Worm (Caenorhabditis elegans) whole organism, young adult: ENCODE data around the gene F35A5.2.

Experiments used
- B0336.3 ChIP-seq: fragments of 200-800 bp; sonication (Bioruptor generic); IDR thresholded peaks from 2 replicates; pipeline ENCODE4 v1.3.6; 2022; ENCODE audit warnings: missing genetic modification characterization, missing compliant biosample characterization
- D2030.7 ChIP-seq: fragments of 200-800 bp; sonication (Bioruptor generic); IDR thresholded peaks from 2 replicates; pipeline ENCODE4 v1.3.6; 2022; ENCODE audit warnings: missing genetic modification reagents, missing genetic modification characterization, missing compliant biosample characterization
- F10E7.11 ChIP-seq: sonication (generic microtip); optimal IDR thresholded peaks from 2 replicates; lab custom pipeline; 2017; ENCODE audit warnings: mild to moderate bottlenecking, missing genetic modification characterization, moderate library complexity, missing compliant biosample characterization
- F22D6.2 ChIP-seq: sonication (generic microtip); optimal IDR thresholded peaks from 2 replicates; lab custom pipeline; 2016; ENCODE audit warnings: mild to moderate bottlenecking, missing genetic modification characterization, missing compliant biosample characterization
- F33H1.4 ChIP-seq: fragments of 200-800 bp; sonication (Bioruptor generic); IDR thresholded peaks from 2 replicates; pipeline ENCODE4 v1.3.6; 2022; ENCODE audit warnings: missing genetic modification reagents, missing genetic modification characterization, missing compliant biosample characterization
- F49E8.2 ChIP-seq: sonication (generic microtip); optimal IDR thresholded peaks from 3 replicates; lab custom pipeline; 2017; ENCODE audit warnings: missing genetic modification characterization, mild to moderate bottlenecking, missing compliant biosample characterization, antibody characterized with exemption, moderate library complexity; ENCODE audit not compliant: insufficient read depth
- F52B5.7 ChIP-seq: sonication (generic microtip); optimal IDR thresholded peaks from 2 replicates; lab custom pipeline; 2016; ENCODE audit warnings: mild to moderate bottlenecking, missing genetic modification characterization, missing compliant biosample characterization
- Y53G8AR.9 ChIP-seq: fragments of 200-800 bp; sonication (Bioruptor generic); conservative IDR thresholded peaks from 2 replicates; pipeline ENCODE4 v1.3.6; 2022; ENCODE audit warnings: missing genetic modification reagents, missing genetic modification characterization, missing compliant biosample characterization
- ama-1 ChIP-seq, 3 experiments: fragments of 150-350 bp in 1 of 3; sonication (generic microtip) in 2 of 3; optimal IDR thresholded peaks; 2 replicates each; lab custom pipeline; 2014 to 2018; ENCODE audit warnings: missing biosample characterization in 2 of 3, missing genetic modification characterization in 2 of 3, missing genetic modification reagents in 2 of 3
- aptf-3 ChIP-seq: fragments of 200-800 bp; sonication (Bioruptor generic); IDR thresholded peaks from 2 replicates; pipeline ENCODE4 v1.3.6; 2022; ENCODE audit warnings: missing genetic modification characterization, missing compliant biosample characterization
- attf-3 ChIP-seq: fragments of 200-800 bp; sonication (Bioruptor generic); conservative IDR thresholded peaks from 2 replicates; pipeline ENCODE4 v1.3.6; 2022; ENCODE audit warnings: missing genetic modification reagents, missing genetic modification characterization, missing compliant biosample characterization
- attf-5 ChIP-seq: fragments of 200-800 bp; sonication (Bioruptor generic); optimal IDR thresholded peaks from 2 replicates; lab custom pipeline; 2018; ENCODE audit warnings: mild to moderate bottlenecking, missing genetic modification characterization, missing compliant biosample characterization
- attf-6 ChIP-seq: fragments of 200-800 bp; sonication (Bioruptor generic); IDR thresholded peaks from 2 replicates; pipeline ENCODE4 v1.3.6; 2022; ENCODE audit warnings: missing genetic modification reagents, missing genetic modification characterization, missing compliant biosample characterization
- ccch-3 ChIP-seq: fragments of 200-800 bp; sonication (Bioruptor generic); optimal IDR thresholded peaks from 2 replicates; lab custom pipeline; 2018; ENCODE audit warnings: mild to moderate bottlenecking, missing genetic modification characterization, missing compliant biosample characterization
- ceh-27 ChIP-seq: fragments of 200-800 bp; sonication (Bioruptor generic); optimal IDR thresholded peaks from 2 replicates; lab custom pipeline; 2018; ENCODE audit warnings: mild to moderate bottlenecking, missing genetic modification characterization, moderate library complexity, missing compliant biosample characterization
- ceh-91 ChIP-seq: fragments of 200-800 bp; sonication (Bioruptor generic); IDR thresholded peaks from 2 replicates; pipeline ENCODE4 v1.3.6; 2022; ENCODE audit warnings: missing genetic modification reagents, missing genetic modification characterization, missing compliant biosample characterization
- dpl-1 ChIP-seq: fragments of 150-350 bp; optimal IDR thresholded peaks from 2 replicates; lab custom pipeline; 2014; ENCODE audit warnings: missing biosample characterization, missing genetic modification reagents, missing genetic modification characterization
- egl-18 ChIP-seq: fragments of 200-800 bp; sonication (Bioruptor generic); IDR thresholded peaks from 2 replicates; pipeline ENCODE4 v1.3.6; 2022; ENCODE audit warnings: missing genetic modification reagents, missing genetic modification characterization, missing compliant biosample characterization
- ets-4 ChIP-seq: fragments of 200-800 bp; sonication (Bioruptor generic); optimal IDR thresholded peaks from 2 replicates; lab custom pipeline; 2018; ENCODE audit warnings: mild to moderate bottlenecking, missing genetic modification characterization, missing compliant biosample characterization
- gei-17 ChIP-seq: fragments of 200-800 bp; sonication (Bioruptor generic); optimal IDR thresholded peaks from 2 replicates; lab custom pipeline; 2018; ENCODE audit warnings: mild to moderate bottlenecking, missing genetic modification characterization, missing compliant biosample characterization
- him-1 ChIP-seq: sonication (generic microtip); optimal IDR thresholded peaks from 2 replicates; lab custom pipeline; 2016; ENCODE audit warnings: missing genotype, missing genetic modification reagents, missing genetic modification characterization, missing compliant biosample characterization
- hlh-12 ChIP-seq: sonication (generic microtip); optimal IDR thresholded peaks from 2 replicates; lab custom pipeline; 2016; ENCODE audit warnings: missing genetic modification characterization, missing compliant biosample characterization
- hsf-1 ChIP-seq: fragments of 200-800 bp; sonication (Bioruptor generic); IDR thresholded peaks from 2 replicates; pipeline ENCODE4 v1.3.6; 2022; ENCODE audit warnings: missing genetic modification reagents, missing genetic modification characterization, missing compliant biosample characterization
- let-526 ChIP-seq: fragments of 200-800 bp; sonication (Bioruptor generic); IDR thresholded peaks from 2 replicates; pipeline ENCODE4 v1.3.6; 2022; ENCODE audit warnings: missing genetic modification reagents, missing genetic modification characterization, missing compliant biosample characterization
- let-607 ChIP-seq, 2 experiments: fragments of 200-800 bp in 1 of 2; sonication (Bioruptor generic) in 1 of 2; sonication (generic microtip) in 1 of 2; optimal IDR thresholded peaks; 2 replicates each; lab custom pipeline; 2016 to 2018; ENCODE audit warnings: mild to moderate bottlenecking in 2 of 2, missing compliant biosample characterization in 2 of 2, missing genetic modification characterization in 2 of 2, moderate library complexity in 2 of 2, missing genotype in 1 of 2
- lin-35 ChIP-seq, 3 experiments: fragments of 150-350 bp in 2 of 3; sonication (generic microtip) in 1 of 3; optimal IDR thresholded peaks; 2 replicates each; lab custom pipeline; 2014 to 2018; ENCODE audit warnings: missing biosample characterization in 3 of 3, missing genetic modification characterization in 3 of 3, missing genetic modification reagents in 3 of 3
- lin-40 ChIP-seq: sonication (generic microtip); optimal IDR thresholded peaks from 2 replicates; lab custom pipeline; 2016; ENCODE audit warnings: missing genetic modification characterization, mild to moderate bottlenecking, missing compliant biosample characterization, missing genotype, missing genetic modification reagents
- madf-8 ChIP-seq: fragments of 200-800 bp; sonication (Bioruptor generic); conservative IDR thresholded peaks from 2 replicates; pipeline ENCODE4 v1.3.6; 2022; ENCODE audit warnings: missing genetic modification reagents, missing genetic modification characterization, missing compliant biosample characterization
- mcd-1 ChIP-seq: fragments of 200-800 bp; sonication (Bioruptor generic); IDR thresholded peaks from 2 replicates; pipeline ENCODE4 v1.3.6; 2022; ENCODE audit warnings: missing genetic modification reagents, missing genetic modification characterization, missing compliant biosample characterization
- mel-28 ChIP-seq: sonication (generic microtip); optimal IDR thresholded peaks from 2 replicates; lab custom pipeline; 2016; ENCODE audit warnings: borderline replicate concordance, mild to moderate bottlenecking, missing genetic modification characterization, missing compliant biosample characterization
- nfya-1 ChIP-seq: sonication (generic microtip); optimal IDR thresholded peaks from 2 replicates; lab custom pipeline; 2017; ENCODE audit warnings: antibody characterized with exemption, missing compliant biosample characterization, missing genetic modification characterization, borderline replicate concordance; ENCODE audit not compliant: insufficient read depth
- nhr-80 ChIP-seq: sonication (generic microtip); optimal IDR thresholded peaks from 2 replicates; lab custom pipeline; 2016; ENCODE audit warnings: missing genetic modification characterization, missing compliant biosample characterization
- rcor-1 ChIP-seq: fragments of 200-800 bp; sonication (Bioruptor generic); IDR thresholded peaks from 2 replicates; pipeline ENCODE4 v1.3.6; 2022; ENCODE audit warnings: missing genetic modification reagents, missing genetic modification characterization, missing compliant biosample characterization
- snpc-3.4 ChIP-seq: sonication (generic microtip); optimal IDR thresholded peaks from 2 replicates; lab custom pipeline; 2017; ENCODE audit warnings: missing genetic modification characterization, mild to moderate bottlenecking, missing compliant biosample characterization, antibody characterized with exemption, moderate library complexity, missing genotype, missing genetic modification reagents
- somi-1 ChIP-seq: fragments of 200-800 bp; sonication (Bioruptor generic); optimal IDR thresholded peaks from 2 replicates; lab custom pipeline; 2018; ENCODE audit warnings: mild to moderate bottlenecking, missing genetic modification characterization, missing compliant biosample characterization
- sptf-2 ChIP-seq: fragments of 200-800 bp; sonication (Bioruptor generic); optimal IDR thresholded peaks from 2 replicates; lab custom pipeline; 2018; ENCODE audit warnings: mild to moderate bottlenecking, missing genetic modification characterization, missing compliant biosample characterization
- zfh-2 ChIP-seq: fragments of 200-800 bp; sonication (Bioruptor generic); conservative IDR thresholded peaks from 2 replicates; pipeline ENCODE4 v1.3.6; 2022; ENCODE audit warnings: missing genetic modification reagents, missing genetic modification characterization, missing compliant biosample characterization
- zim-3 ChIP-seq: sonication (generic microtip); optimal IDR thresholded peaks from 2 replicates; lab custom pipeline; 2017; ENCODE audit warnings: mild to moderate bottlenecking, missing genetic modification characterization, moderate library complexity, missing compliant biosample characterization
- ztf-22 ChIP-seq: fragments of 200-800 bp; sonication (Bioruptor generic); optimal IDR thresholded peaks from 2 replicates; lab custom pipeline; 2018; ENCODE audit warnings: mild to moderate bottlenecking, missing genetic modification characterization, moderate library complexity, missing compliant biosample characterization
- ztf-28 ChIP-seq: fragments of 200-800 bp; sonication (Bioruptor generic); IDR thresholded peaks from 2 replicates; pipeline ENCODE4 v1.3.6; 2022; ENCODE audit warnings: missing genetic modification reagents, missing genetic modification characterization, missing compliant biosample characterization
- ztf-3 ChIP-seq: fragments of 200-800 bp; sonication (Bioruptor generic); optimal IDR thresholded peaks from 2 replicates; lab custom pipeline; 2018; ENCODE audit warnings: mild to moderate bottlenecking, missing genetic modification characterization, missing compliant biosample characterization

F35A5.2 gene

DNA sequence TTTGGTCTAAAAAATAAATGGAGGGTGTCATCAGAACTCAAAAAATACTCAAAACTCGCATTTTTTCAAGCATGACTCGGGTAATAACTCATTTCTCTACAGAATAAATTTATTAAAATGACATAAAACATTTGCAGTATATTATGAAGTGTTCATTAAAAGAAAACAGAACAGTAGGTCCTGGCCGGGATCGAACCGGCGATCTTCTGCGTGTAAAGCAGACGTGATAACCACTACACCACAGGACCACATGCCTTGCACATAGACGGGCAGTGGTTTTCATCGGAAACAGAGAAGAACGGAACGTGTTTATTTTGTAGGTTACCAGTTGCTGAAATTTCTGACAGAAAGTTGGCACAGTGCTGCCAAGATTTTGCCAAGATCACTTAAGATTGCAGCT is 11.5 kb upstream of the F35A5.2 start (continued):
- TF ChIP-seq lin-40 (tag; lab: Kevin White, UChicago): peak; percentile 25
- TF ChIP-seq ama-1 (optimal IDR thresholded peaks at IDR 0.05; lab: Kevin White, UChicago): no peak
- TF ChIP-seq ama-1 (GFP tag; optimal IDR thresholded peaks at IDR 0.05; lab: Kevin White, UChicago): peak in 1 of 2 experiments; percentile 33
- TF ChIP-seq F10E7.11 (tag; lab: Kevin White, UChicago): peak; percentile 59
- no peak for TF ChIP-seq ztf-3 (GFP tag; lab: Kevin White, UChicago)
- no peak for TF ChIP-seq F22D6.2 (tag; lab: Kevin White, UChicago)
- peak; percentile 42 for TF ChIP-seq attf-5 (GFP tag; lab: Kevin White, UChicago)
- TF ChIP-seq sptf-2: no peak
- no peak for TF ChIP-seq ccch-3 (GFP tag; lab: Kevin White, UChicago)
- TF ChIP-seq mcd-1: peak; percentile 29; the same call in 1 of the 2 replicates
- TF ChIP-seq F52B5.7: peak; percentile 45
- no peak for TF ChIP-seq attf-3
- TF ChIP-seq F49E8.2 (tag; lab: Kevin White, UChicago): peak; percentile 4
- TF ChIP-seq ets-4 (GFP tag; lab: Kevin White, UChicago): no peak
- no peak for TF ChIP-seq ztf-22 (GFP tag; lab: Kevin White, UChicago)
- TF ChIP-seq Y53G8AR.9 (GFP tag; lab: Robert Waterston, UW): 0 out of 2 replicates have a peak, but pooled peaks have one; percentile 29
- TF ChIP-seq let-526 (GFP tag; lab: Robert Waterston, UW): 0 out of 2 replicates have a peak, but pooled peaks have one; percentile 41
- TF ChIP-seq madf-8: no peak
- peak; percentile 62 for TF ChIP-seq attf-6 (GFP tag; lab: Robert Waterston, UW)
- no peak for TF ChIP-seq egl-18 (GFP tag; lab: Robert Waterston, UW)
- no peak for TF ChIP-seq ceh-91
- no peak for TF ChIP-seq gei-17
- no peak for TF ChIP-seq mel-28 (tag; lab: Kevin White, UChicago)
- peak; percentile 49; the same call in 1 of the 2 replicates for TF ChIP-seq B0336.3 (GFP tag; lab: Robert Waterston, UW)
- no peak for TF ChIP-seq dpl-1 (GFP tag; lab: Kevin White, UChicago)
- no peak for TF ChIP-seq F33H1.4 (GFP tag; lab: Robert Waterston, UW)
- peak; percentile 85 for TF ChIP-seq D2030.7
- TF ChIP-seq him-1 (tag; lab: Kevin White, UChicago): peak; percentile 91
- TF ChIP-seq ztf-28 (GFP tag; lab: Robert Waterston, UW): no peak
- peak; percentile 69 for TF ChIP-seq snpc-3.4 (tag; lab: Kevin White, UChicago)
- TF ChIP-seq lin-35 (GFP tag; optimal IDR thresholded peaks at IDR 0.05; lab: Kevin White, UChicago): no peak
- TF ChIP-seq somi-1: no peak
- TF ChIP-seq nhr-80 (tag; lab: Kevin White, UChicago): peak; percentile 37
- TF ChIP-seq hsf-1 (GFP tag; lab: Robert Waterston, UW): no peak
- peak in 1 of 2 experiments; percentile 34 for TF ChIP-seq let-607 (tag; optimal IDR thresholded peaks at IDR 0.05; lab: Kevin White, UChicago)
- TF ChIP-seq ceh-27 (GFP tag; lab: Kevin White, UChicago): peak; percentile 65

ce11 chrX:3794161-3794560 is 10.8 kb upstream of the F35A5.2 start:
- TF ChIP-seq mcd-1: no peak
- TF ChIP-seq zfh-2: peak; percentile 72

ce11 chrX:3795642-3796041 is 9.3 kb upstream of the F35A5.2 start, which contains the start of gene F35A5.5:
Gene F35A5.5 (minus strand): TSS chrX:3795742.
- TF ChIP-seq ama-1 (optimal IDR thresholded peaks at IDR 0.05; lab: Kevin White, UChicago) (no peak), ama-1 (GFP tag; optimal IDR thresholded peaks at IDR 0.05; lab: Kevin White, UChicago) (no peak), zim-3 (tag; lab: Kevin White, UChicago) (no peak), F52B5.7 (no peak), hlh-12 (tag; lab: Kevin White, UChicago) (no peak), sptf-2 (no peak), rcor-1 (GFP tag; lab: Robert Waterston, UW) (no peak), nfya-1 (tag; lab: Kevin White, UChicago) (no peak), aptf-3 (GFP tag; lab: Robert Waterston, UW) (no peak)
